Worm (Caenorhabditis elegans) whole organism, young adult: Measurements from ENCODE around the gene col-75.
A peak's percentile ranks its signal among the peaks of the same experiment; 100 is the strongest.

Source experiments
- B0019.2 ChIP-seq: fragments of 200-800 bp; sonication (Bioruptor generic); conservative IDR thresholded peaks from 2 replicates; pipeline ENCODE4 v1.3.6; 2022; ENCODE audit warnings: missing genetic modification reagents, missing genetic modification characterization, missing compliant biosample characterization
- B0261.1 ChIP-seq: sonication (generic microtip); optimal IDR thresholded peaks from 2 replicates; lab custom pipeline; 2016; ENCODE audit warnings: mild to moderate bottlenecking, missing genetic modification characterization, moderate library complexity, missing compliant biosample characterization
- B0336.3 ChIP-seq: fragments of 200-800 bp; sonication (Bioruptor generic); IDR thresholded peaks from 2 replicates; pipeline ENCODE4 v1.3.6; 2022; ENCODE audit warnings: missing genetic modification characterization, missing compliant biosample characterization
- D2030.7 ChIP-seq: fragments of 200-800 bp; sonication (Bioruptor generic); IDR thresholded peaks from 2 replicates; pipeline ENCODE4 v1.3.6; 2022; ENCODE audit warnings: missing genetic modification reagents, missing genetic modification characterization, missing compliant biosample characterization
- F23B12.7 ChIP-seq: sonication (generic microtip); optimal IDR thresholded peaks from 2 replicates; lab custom pipeline; 2017; ENCODE audit warnings: missing genetic modification characterization, mild to moderate bottlenecking, missing compliant biosample characterization, antibody characterized with exemption, moderate library complexity; ENCODE audit not compliant: insufficient read depth
- F39B2.1 ChIP-seq: fragments of 200-800 bp; sonication (Bioruptor generic); IDR thresholded peaks from 2 replicates; pipeline ENCODE4 v1.3.6; 2022; ENCODE audit warnings: missing genetic modification reagents, missing genetic modification characterization, missing compliant biosample characterization
- F49E8.2 ChIP-seq: sonication (generic microtip); optimal IDR thresholded peaks from 3 replicates; lab custom pipeline; 2017; ENCODE audit warnings: missing genetic modification characterization, mild to moderate bottlenecking, missing compliant biosample characterization, antibody characterized with exemption, moderate library complexity; ENCODE audit not compliant: insufficient read depth
- F55B11.4 ChIP-seq: sonication (generic microtip); optimal IDR thresholded peaks from 2 replicates; lab custom pipeline; 2016; ENCODE audit warnings: missing compliant biosample characterization, missing genetic modification characterization, borderline replicate concordance; ENCODE audit not compliant: insufficient read depth
- F57A8.1 ChIP-seq: fragments of 200-800 bp; sonication (Bioruptor generic); optimal IDR thresholded peaks from 2 replicates; lab custom pipeline; 2018; ENCODE audit warnings: mild to moderate bottlenecking, missing genetic modification characterization, moderate library complexity, missing compliant biosample characterization
- T07F8.4 ChIP-seq: sonication (generic microtip); optimal IDR thresholded peaks from 2 replicates; lab custom pipeline; 2016; ENCODE audit warnings: mild to moderate bottlenecking, missing genetic modification characterization, moderate library complexity, missing compliant biosample characterization
- Y67H2A.10 ChIP-seq: fragments of 200-800 bp; sonication (Bioruptor generic); conservative IDR thresholded peaks from 2 replicates; pipeline ENCODE4 v1.3.6; 2022; ENCODE audit warnings: missing genetic modification reagents, missing genetic modification characterization, missing compliant biosample characterization
- Y95B8A.8 ChIP-seq: fragments of 200-800 bp; sonication (Bioruptor generic); IDR thresholded peaks from 2 replicates; pipeline ENCODE4 v1.3.6; 2022; ENCODE audit warnings: missing genetic modification reagents, missing genetic modification characterization, missing compliant biosample characterization
- athp-1 ChIP-seq: sonication (generic microtip); optimal IDR thresholded peaks from 2 replicates; lab custom pipeline; 2017; ENCODE audit warnings: mild to moderate bottlenecking, missing genetic modification characterization, missing compliant biosample characterization
- ccch-3 ChIP-seq: fragments of 200-800 bp; sonication (Bioruptor generic); optimal IDR thresholded peaks from 2 replicates; lab custom pipeline; 2018; ENCODE audit warnings: mild to moderate bottlenecking, missing genetic modification characterization, missing compliant biosample characterization
- ceh-40 ChIP-seq: fragments of 200-800 bp; sonication (Bioruptor generic); IDR thresholded peaks from 2 replicates; pipeline ENCODE4 v1.3.6; 2022; ENCODE audit warnings: missing genetic modification characterization, missing compliant biosample characterization
- chd-7 ChIP-seq: sonication (generic microtip); optimal IDR thresholded peaks from 2 replicates; lab custom pipeline; 2016; ENCODE audit warnings: mild to moderate bottlenecking, missing genetic modification characterization, moderate library complexity, missing compliant biosample characterization
- egl-44 ChIP-seq: fragments of 200-800 bp; sonication (Bioruptor generic); IDR thresholded peaks from 2 replicates; pipeline ENCODE4 v1.3.6; 2022; ENCODE audit warnings: missing genetic modification reagents, missing genetic modification characterization, missing compliant biosample characterization
- egrh-3 ChIP-seq: fragments of 200-800 bp; sonication (Bioruptor generic); IDR thresholded peaks from 2 replicates; pipeline ENCODE4 v1.3.6; 2022; ENCODE audit warnings: missing genetic modification reagents, missing genetic modification characterization, missing compliant biosample characterization
- ets-4 ChIP-seq: fragments of 200-800 bp; sonication (Bioruptor generic); optimal IDR thresholded peaks from 2 replicates; lab custom pipeline; 2018; ENCODE audit warnings: mild to moderate bottlenecking, missing genetic modification characterization, missing compliant biosample characterization
- hlh-26 ChIP-seq: fragments of 200-800 bp; sonication (Bioruptor generic); conservative IDR thresholded peaks from 2 replicates; pipeline ENCODE4 v1.3.6; 2022; ENCODE audit warnings: missing genetic modification reagents, missing genetic modification characterization, missing compliant biosample characterization
- hmg-1.2 ChIP-seq: fragments of 200-800 bp; sonication (Bioruptor generic); IDR thresholded peaks from 2 replicates; pipeline ENCODE4 v1.3.6; 2022; ENCODE audit warnings: missing genetic modification reagents, missing genetic modification characterization, missing compliant biosample characterization
- hmg-20 ChIP-seq: fragments of 200-800 bp; sonication (Bioruptor generic); IDR thresholded peaks from 2 replicates; pipeline ENCODE4 v1.3.6; 2022; ENCODE audit warnings: missing genetic modification reagents, missing genetic modification characterization, missing compliant biosample characterization
- hrde-1 ChIP-seq: sonication (generic microtip); optimal IDR thresholded peaks from 2 replicates; lab custom pipeline; 2016; ENCODE audit warnings: missing genetic modification characterization, mild to moderate bottlenecking, missing compliant biosample characterization, moderate library complexity, missing genotype, missing genetic modification reagents, borderline replicate concordance
- hsf-1 ChIP-seq: fragments of 200-800 bp; sonication (Bioruptor generic); IDR thresholded peaks from 2 replicates; pipeline ENCODE4 v1.3.6; 2022; ENCODE audit warnings: missing genetic modification reagents, missing genetic modification characterization, missing compliant biosample characterization
- let-607 ChIP-seq, 2 experiments: fragments of 200-800 bp in 1 of 2; sonication (Bioruptor generic) in 1 of 2; sonication (generic microtip) in 1 of 2; optimal IDR thresholded peaks; 2 replicates each; lab custom pipeline; 2016 to 2018; ENCODE audit warnings: mild to moderate bottlenecking in 2 of 2, missing compliant biosample characterization in 2 of 2, missing genetic modification characterization in 2 of 2, moderate library complexity in 2 of 2, missing genotype in 1 of 2
- lin-26 ChIP-seq: fragments of 200-800 bp; sonication (Bioruptor generic); IDR thresholded peaks from 2 replicates; pipeline ENCODE4 v1.3.6; 2022; ENCODE audit warnings: missing genetic modification reagents, missing genetic modification characterization, missing compliant biosample characterization
- lin-35 ChIP-seq, 3 experiments: fragments of 150-350 bp in 2 of 3; sonication (generic microtip) in 1 of 3; optimal IDR thresholded peaks; 2 replicates each; lab custom pipeline; 2014 to 2018; ENCODE audit warnings: missing biosample characterization in 3 of 3, missing genetic modification characterization in 3 of 3, missing genetic modification reagents in 3 of 3
- lin-40 ChIP-seq: sonication (generic microtip); optimal IDR thresholded peaks from 2 replicates; lab custom pipeline; 2016; ENCODE audit warnings: missing genetic modification characterization, mild to moderate bottlenecking, missing compliant biosample characterization, missing genotype, missing genetic modification reagents
- madf-3 ChIP-seq: fragments of 200-800 bp; sonication (Bioruptor generic); IDR thresholded peaks from 2 replicates; pipeline ENCODE4 v1.3.6; 2022; ENCODE audit warnings: missing genetic modification reagents, missing genetic modification characterization, missing compliant biosample characterization
- madf-6 ChIP-seq: fragments of 200-800 bp; sonication (Bioruptor generic); IDR thresholded peaks from 2 replicates; pipeline ENCODE4 v1.3.6; 2022; ENCODE audit warnings: missing genetic modification reagents, missing genetic modification characterization, missing compliant biosample characterization
- nhr-179 ChIP-seq: sonication (generic microtip); optimal IDR thresholded peaks from 2 replicates; lab custom pipeline; 2016; ENCODE audit warnings: mild to moderate bottlenecking, missing genetic modification characterization, missing compliant biosample characterization
- nhr-27 ChIP-seq: fragments of 200-800 bp; sonication (Bioruptor generic); optimal IDR thresholded peaks from 2 replicates; lab custom pipeline; 2018; ENCODE audit warnings: mild to moderate bottlenecking, missing genetic modification characterization, moderate library complexity, missing compliant biosample characterization
- nhr-80 ChIP-seq: sonication (generic microtip); optimal IDR thresholded peaks from 2 replicates; lab custom pipeline; 2016; ENCODE audit warnings: missing genetic modification characterization, missing compliant biosample characterization
- nhr-90 ChIP-seq: sonication (generic microtip); optimal IDR thresholded peaks from 2 replicates; lab custom pipeline; 2016; ENCODE audit warnings: missing genotype, mild to moderate bottlenecking, missing genetic modification characterization, missing compliant biosample characterization
- pbrm-1 ChIP-seq: fragments of 200-800 bp; sonication (Bioruptor generic); IDR thresholded peaks from 2 replicates; pipeline ENCODE4 v1.3.6; 2022; ENCODE audit warnings: missing genetic modification reagents, missing genetic modification characterization, missing compliant biosample characterization
- pha-4 ChIP-seq: fragments of 150-350 bp; sonication (generic microtip); optimal IDR thresholded peaks from 2 replicates; lab custom pipeline; 2014; ENCODE audit warnings: missing biosample characterization, missing genetic modification reagents, missing genetic modification characterization
- snpc-4 ChIP-seq, 5 experiments: fragments of 150-350 bp in 1 of 5; sonication (generic microtip) in 4 of 5; optimal IDR thresholded peaks; 2 replicates each; lab custom pipeline; 2014 to 2018; ENCODE audit warnings: missing genetic modification characterization in 5 of 5, missing biosample characterization in 3 of 5, antibody characterized with exemption in 2 of 5, mild to moderate bottlenecking in 2 of 5, missing compliant biosample characterization in 2 of 5, missing genotype in 2 of 5, moderate library complexity in 2 of 5, missing genetic modification reagents in 1 of 5
- tbp1 ChIP-seq: fragments of 200-800 bp; sonication (Bioruptor generic); optimal IDR thresholded peaks from 2 replicates; lab custom pipeline; 2018; ENCODE audit warnings: mild to moderate bottlenecking, missing genetic modification characterization, missing compliant biosample characterization
- tlf-1 ChIP-seq: fragments of 200-800 bp; sonication (Bioruptor generic); optimal IDR thresholded peaks from 2 replicates; lab custom pipeline; 2018; ENCODE audit warnings: mild to moderate bottlenecking, missing genetic modification characterization, missing compliant biosample characterization
- unc-62 ChIP-seq: fragments of 150-350 bp; optimal IDR thresholded peaks from 2 replicates; lab custom pipeline; 2014; ENCODE audit warnings: missing biosample characterization, missing genetic modification reagents, missing genetic modification characterization
- zfh-2 ChIP-seq: fragments of 200-800 bp; sonication (Bioruptor generic); conservative IDR thresholded peaks from 2 replicates; pipeline ENCODE4 v1.3.6; 2022; ENCODE audit warnings: missing genetic modification reagents, missing genetic modification characterization, missing compliant biosample characterization
- ztf-22 ChIP-seq: fragments of 200-800 bp; sonication (Bioruptor generic); optimal IDR thresholded peaks from 2 replicates; lab custom pipeline; 2018; ENCODE audit warnings: mild to moderate bottlenecking, missing genetic modification characterization, moderate library complexity, missing compliant biosample characterization

Gene col-75

ce11 chrII:6410181-6410580 is 15.9 kb upstream of the col-75 start, which contains the start of gene T25D10.4:
Gene T25D10.4, minus strand, starts transcription at chrII:6410281.
- TF ChIP-seq hmg-1.2 (no peak), Y95B8A.8 (GFP tag; lab: Robert Waterston, UW) (no peak), lin-26 (GFP tag; lab: Robert Waterston, UW) (no peak), unc-62 (GFP tag; lab: Kevin White, UChicago) (no peak), lin-40 (tag; lab: Kevin White, UChicago) (no peak), chd-7 (tag; lab: Kevin White, UChicago) (no peak), madf-3 (no peak), F57A8.1 (no peak), hlh-26 (GFP tag; lab: Robert Waterston, UW) (no peak), zfh-2 (GFP tag; lab: Robert Waterston, UW) (no peak), tbp1 (GFP tag; lab: Kevin White, UChicago) (no peak), hsf-1 (GFP tag; lab: Robert Waterston, UW) (no peak), pha-4 (tag; lab: Kevin White, UChicago) (no peak), ets-4 (GFP tag; lab: Kevin White, UChicago) (no peak), snpc-4 (GFP tag; optimal IDR thresholded peaks at IDR 0.05; lab: Kevin White, UChicago) (no peak), snpc-4 (tag; optimal IDR thresholded peaks at IDR 0.05; lab: Kevin White, UChicago) (no peak), tlf-1 (GFP tag; lab: Kevin White, UChicago) (no peak), F49E8.2 (no peak)

ce11 chrII:6411660-6412451 is 14.2 kb upstream of the col-75 start:
- TF ChIP-seq F55B11.4 (tag; lab: Kevin White, UChicago), result no peak
- TF ChIP-seq zfh-2 (GFP tag; lab: Robert Waterston, UW), result peak; percentile 72
- TF ChIP-seq nhr-90 (tag; lab: Kevin White, UChicago), result no peak
- TF ChIP-seq egrh-3 (GFP tag; lab: Robert Waterston, UW), result 0 out of 2 replicates have a peak, but pooled peaks have one; percentile 11
- TF ChIP-seq B0261.1 (tag; lab: Kevin White, UChicago), result no peak

- TF ChIP-seq B0336.3, result no peak
- TF ChIP-seq ets-4 (GFP tag; lab: Kevin White, UChicago), result peak; percentile 53
- TF ChIP-seq nhr-27, result no peak
- TF ChIP-seq hmg-20, result no peak
- TF ChIP-seq lin-35 (GFP tag; optimal IDR thresholded peaks at IDR 0.05; lab: Kevin White, UChicago), result no peak
- no peak for TF ChIP-seq D2030.7 (GFP tag; lab: Robert Waterston, UW)
- TF ChIP-seq nhr-80, result peak; percentile 90
- TF ChIP-seq ztf-22 (GFP tag; lab: Kevin White, UChicago), result no peak
- TF ChIP-seq nhr-179 (tag; lab: Kevin White, UChicago), result no peak
- no peak for TF ChIP-seq hlh-26 (GFP tag; lab: Robert Waterston, UW)
- no peak for TF ChIP-seq Y67H2A.10 (GFP tag; lab: Robert Waterston, UW)
- peak; percentile 12 for TF ChIP-seq lin-40 (tag; lab: Kevin White, UChicago)
- TF ChIP-seq B0019.2 (GFP tag; lab: Robert Waterston, UW), result no peak
- no peak for TF ChIP-seq egrh-3 (GFP tag; lab: Robert Waterston, UW)
- TF ChIP-seq F23B12.7 (tag; lab: Kevin White, UChicago), result peak; percentile 57
- no peak for TF ChIP-seq F39B2.1 (GFP tag; lab: Robert Waterston, UW)
- peak; percentile 33 for TF ChIP-seq unc-62 (GFP tag; lab: Kevin White, UChicago)
- no peak for TF ChIP-seq ceh-40 (GFP tag; lab: Robert Waterston, UW)
- TF ChIP-seq T07F8.4 (tag; lab: Kevin White, UChicago), result no peak
- no peak for TF ChIP-seq pbrm-1 (GFP tag; lab: Robert Waterston, UW)
- TF ChIP-seq egl-44 (GFP tag; lab: Robert Waterston, UW), result peak; percentile 26; the same call in 1 of the 2 replicates
- no peak for TF ChIP-seq hrde-1 (tag; lab: Kevin White, UChicago)
- TF ChIP-seq athp-1 (tag; lab: Kevin White, UChicago), result no peak
- no peak for TF ChIP-seq ccch-3
- no peak for TF ChIP-seq madf-6
- peak in 1 of 2 experiments; percentile 24 for TF ChIP-seq let-607 (tag; optimal IDR thresholded peaks at IDR 0.05; lab: Kevin White, UChicago)
These were observed 12.3 kb upstream of the col-75 start for ce11 chrII:6413788-6414187.
